Worm (Caenorhabditis elegans): ENCODE results near the gene epg-6.

Gene epg-6

DNA sequence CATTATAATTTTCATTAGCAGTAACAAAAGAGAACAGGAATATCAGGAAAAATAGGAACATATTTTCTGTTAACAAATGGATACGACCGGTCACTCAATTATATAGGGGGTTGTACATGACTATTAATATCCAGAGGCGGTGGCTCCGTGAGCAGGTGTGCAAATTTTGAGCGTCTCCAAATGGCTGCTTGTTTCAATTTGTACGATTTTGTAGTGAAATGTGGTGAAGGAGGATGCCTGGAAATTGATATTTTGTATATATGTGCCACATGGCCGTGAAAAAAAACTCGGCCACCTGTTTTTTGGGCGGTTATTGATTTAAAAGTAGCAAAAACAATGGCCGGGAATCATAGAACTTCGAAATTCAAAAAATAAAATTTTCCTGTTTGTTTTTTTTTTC lies 7.3 kb downstream of the epg-6 start, which contains the start of gene Y45F3A.8:
Gene Y45F3A.8, minus strand, starts transcription at position 101 of the 400 bp plus-strand sequence.
- TF ChIP-seq atf-7 (tag; optimal IDR thresholded peaks at IDR 0.05) (no peak), B0019.2 (GFP tag; conservative IDR thresholded peaks at IDR 0.05) (no peak), nfyb-1 (GFP tag; IDR thresholded peaks at IDR 0.05) (no peak), B0336.3 (GFP tag; IDR thresholded peaks at IDR 0.05) (no peak), Y53F4B.3 (GFP tag; IDR thresholded peaks at IDR 0.05) (no peak), egl-18 (GFP tag; IDR thresholded peaks at IDR 0.05) (no peak), Y53G8AR.9 (GFP tag; conservative IDR thresholded peaks at IDR 0.05) (no peak), F10E7.11 (tag; optimal IDR thresholded peaks at IDR 0.05) (no peak), dox-1 (GFP tag; IDR thresholded peaks at IDR 0.05) (no peak), somi-1 (GFP tag; optimal IDR thresholded peaks at IDR 0.05) (no peak), mes-4 (tag; optimal IDR thresholded peaks at IDR 0.05) (no peak), aptf-3 (GFP tag; IDR thresholded peaks at IDR 0.05) (no peak), cebp-1 (GFP tag; IDR thresholded peaks at IDR 0.05) (no peak), cebp-1 (tag; optimal IDR thresholded peaks at IDR 0.05) (no peak)

DNA sequence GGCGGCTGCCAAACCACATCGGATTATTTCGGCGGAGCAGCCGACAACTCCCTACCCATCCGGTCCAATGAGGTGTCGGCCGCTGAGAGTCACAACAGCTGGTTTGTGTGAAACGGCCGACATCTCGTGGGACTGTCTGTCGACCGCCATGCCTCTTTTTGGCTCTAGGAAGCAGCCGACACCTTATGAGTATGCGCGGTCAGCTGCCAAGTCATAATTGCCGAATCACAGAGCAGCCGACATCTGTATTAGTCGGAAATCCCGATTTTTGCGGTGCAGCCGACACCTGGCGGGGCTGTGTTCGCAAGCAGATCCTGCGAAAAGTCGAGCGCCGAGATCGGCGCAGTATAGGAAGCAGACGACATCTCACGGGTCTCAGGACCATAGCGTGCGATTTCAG lies 7.9 kb downstream of the epg-6 start:
- peak; percentile 76 for TF ChIP-seq zfh-2 (GFP tag; conservative IDR thresholded peaks at IDR 0.05)
- no peak for TF ChIP-seq nhr-90 (tag; optimal IDR thresholded peaks at IDR 0.05)
- TF ChIP-seq sptf-2 (GFP tag; optimal IDR thresholded peaks at IDR 0.05): no peak
- no peak for TF ChIP-seq rpc-1 (optimal IDR thresholded peaks at IDR 0.05)
- TF ChIP-seq rpc-1 (tag; optimal IDR thresholded peaks at IDR 0.05): no peak
- TF ChIP-seq snpc-4 (GFP tag; optimal IDR thresholded peaks at IDR 0.05): peak; percentile 49
- no peak for TF ChIP-seq snpc-4 (tag; optimal IDR thresholded peaks at IDR 0.05)
- no peak for TF ChIP-seq lin-54 (GFP tag; optimal IDR thresholded peaks at IDR 0.05)

DNA sequence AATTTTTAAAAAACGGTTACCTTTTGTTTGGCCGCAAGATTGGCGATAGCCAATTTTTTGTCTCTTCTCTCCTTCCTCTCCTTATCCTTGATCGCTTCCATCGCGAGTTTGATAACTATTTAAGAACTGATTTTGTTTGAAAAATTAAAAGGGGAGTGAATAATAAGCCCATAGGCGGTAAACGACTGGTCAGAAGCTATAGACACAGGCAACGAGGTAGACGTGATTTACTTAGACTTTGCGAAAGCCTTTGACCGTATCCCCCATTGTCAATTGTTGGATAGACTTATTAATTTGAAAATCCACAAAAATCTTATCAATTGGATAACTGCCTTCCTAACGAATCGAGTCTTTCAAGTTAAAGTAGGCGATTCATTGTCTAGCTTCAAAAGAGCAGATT lies 13.7 kb downstream of the epg-6 start, which contains the start of gene Y45F3A.5:
Gene Y45F3A.5, minus strand, starts transcription at position 101 of the 400 bp plus-strand sequence.
- TF ChIP-seq let-526 (GFP tag; IDR thresholded peaks at IDR 0.05) (no peak), die-1 (tag; optimal IDR thresholded peaks at IDR 0.05) (no peak), cebp-2 (GFP tag; IDR thresholded peaks at IDR 0.05) (no peak), snpc-1.3 (tag; optimal IDR thresholded peaks at IDR 0.05; ENCODE audit: insufficient read depth) (no peak), ztf-26 (tag; optimal IDR thresholded peaks at IDR 0.05) (no peak), hmg-1.2 (GFP tag; IDR thresholded peaks at IDR 0.05) (no peak), nfya-1 (tag; optimal IDR thresholded peaks at IDR 0.05; ENCODE audit: borderline replicate concordance, insufficient read depth) (no peak), lin-54 (GFP tag; optimal IDR thresholded peaks at IDR 0.05) (no peak)

DNA sequence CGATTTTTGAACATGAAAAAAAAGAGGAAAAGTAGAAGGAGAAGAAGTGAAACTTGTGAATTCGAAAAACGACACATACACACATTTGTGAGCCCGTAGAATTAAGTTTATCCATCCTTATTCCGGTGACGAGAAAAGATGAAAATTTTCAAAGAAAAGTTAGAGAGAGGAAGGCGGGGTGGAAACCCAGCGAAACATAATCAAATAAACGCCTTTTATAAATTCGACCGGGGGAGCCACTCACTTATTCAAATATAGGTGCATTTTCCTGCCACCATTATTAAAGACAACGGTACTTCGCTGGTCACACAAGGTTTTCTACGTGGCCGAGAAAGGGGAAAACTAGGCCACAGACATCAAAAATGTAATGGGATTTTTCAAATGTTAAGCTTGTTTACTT lies 16.5 kb downstream of the epg-6 start:
- 0 out of 2 replicates have a peak, but pooled peaks have one; percentile 25 for TF ChIP-seq lin-26 (GFP tag; IDR thresholded peaks at IDR 0.05)
- no peak for TF ChIP-seq tlf-1 (GFP tag; optimal IDR thresholded peaks at IDR 0.05)

DNA sequence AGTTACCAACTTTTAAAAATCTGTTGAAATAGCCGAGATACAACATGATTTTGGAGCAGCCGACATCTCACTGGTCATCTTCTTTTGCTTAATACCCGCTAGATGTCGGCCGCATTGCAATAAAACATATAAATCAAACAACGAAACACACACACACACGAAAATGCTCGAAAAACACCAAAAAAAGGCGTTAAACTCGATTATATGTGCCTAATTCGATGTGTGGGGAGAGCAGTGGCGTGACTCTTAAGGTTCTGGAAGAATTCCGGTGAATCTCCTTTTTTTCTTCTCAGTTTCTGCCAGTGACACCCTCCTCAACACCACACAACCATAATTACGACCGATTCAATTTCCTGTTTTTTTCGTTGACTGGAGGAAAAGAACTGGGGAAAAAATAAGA lies 19.8 kb downstream of the epg-6 start:
- TF ChIP-seq lin-35 (GFP tag; optimal IDR thresholded peaks at IDR 0.05): no peak
- no peak for TF ChIP-seq F57C9.4 (tag; optimal IDR thresholded peaks at IDR 0.05)
- no peak for TF ChIP-seq snpc-4 (GFP tag; optimal IDR thresholded peaks at IDR 0.05)
- TF ChIP-seq snpc-4 (tag; optimal IDR thresholded peaks at IDR 0.05): peak in 2 of 4 experiments; percentile 36 to 69
- TF ChIP-seq snpc-1.1 (tag; optimal IDR thresholded peaks at IDR 0.05; ENCODE audit: insufficient read depth): no peak
